Fruit fly (Drosophila melanogaster) whole organism, wandering third instar larva: ENCODE measurements around the gene Pvf3.

Experiments used
- Abd-B ChIP-seq: fragments of >200 bp; optimal IDR thresholded peaks from 2 replicates; lab custom pipeline; 2017; ENCODE audit warnings: missing biosample characterization, missing genetic modification characterization
- CG32264 ChIP-seq: fragments of 200-800 bp; sonication (Bioruptor generic); optimal IDR thresholded peaks from 2 replicates; lab custom pipeline; 2016; ENCODE audit warnings: missing biosample characterization, missing genetic modification characterization
- CG9705 ChIP-seq: fragments of 200-800 bp; sonication (Bioruptor generic); optimal IDR thresholded peaks from 2 replicates; lab custom pipeline; 2018; ENCODE audit warnings: missing biosample characterization, mild to moderate bottlenecking, missing genetic modification characterization
- CrebA ChIP-seq: fragments of 200-800 bp; sonication (Bioruptor generic); optimal IDR thresholded peaks from 2 replicates; lab custom pipeline; 2016; ENCODE audit warnings: missing biosample characterization, mild to moderate bottlenecking, missing genetic modification characterization, borderline replicate concordance
- Dfd ChIP-seq: fragments of >200 bp; optimal IDR thresholded peaks from 2 replicates; lab custom pipeline; 2017; ENCODE audit warnings: missing biosample characterization, missing genetic modification characterization
- Dif ChIP-seq: fragments of 200-275, 200-300 bp; sonication (Bioruptor generic); optimal IDR thresholded peaks from 2 replicates; lab custom pipeline; 2018; ENCODE audit warnings: missing biosample characterization, missing genetic modification characterization; ENCODE audit not compliant: partially characterized antibody
- GATAd ChIP-seq: sonication (Bioruptor generic); optimal IDR thresholded peaks from 2 replicates; lab custom pipeline; 2016; ENCODE audit warnings: missing biosample characterization, missing genetic modification characterization
- HLH106 ChIP-seq: fragments of 200-800 bp; optimal IDR thresholded peaks from 3 replicates; lab custom pipeline; 2019; ENCODE audit warnings: missing biosample characterization, mild to moderate bottlenecking, missing genetic modification characterization, moderate library complexity
- Hnf4 ChIP-seq: fragments of 200-800 bp; sonication (Bioruptor generic); optimal IDR thresholded peaks from 2 replicates; lab custom pipeline; 2016; ENCODE audit warnings: missing biosample characterization, mild to moderate bottlenecking, missing genetic modification characterization
- Hr83 ChIP-seq: fragments of 200-300 bp; sonication (Bioruptor generic); optimal IDR thresholded peaks from 2 replicates; lab custom pipeline; 2016; ENCODE audit warnings: missing biosample characterization, mild to moderate bottlenecking, missing genetic modification characterization, moderate library complexity; ENCODE audit not compliant: poor library complexity, severe bottlenecking
- Jra ChIP-seq: sonication (Bioruptor generic); optimal IDR thresholded peaks from 2 replicates; lab custom pipeline; 2016; ENCODE audit warnings: missing biosample characterization, missing genetic modification characterization
- Mio ChIP-seq: sonication (Bioruptor generic); optimal IDR thresholded peaks from 2 replicates; lab custom pipeline; 2016; ENCODE audit warnings: missing biosample characterization, missing genetic modification characterization
- Myc ChIP-seq: fragments of >200 bp; optimal IDR thresholded peaks from 2 replicates; lab custom pipeline; 2017
- N ChIP-seq: fragments of >200 bp; optimal IDR thresholded peaks from 2 replicates; lab custom pipeline; 2018; ENCODE audit warnings: missing biosample characterization, missing external identifiers, missing genetic modification characterization
- OdsH ChIP-seq: fragments of 200-800 bp; sonication (Bioruptor generic); optimal IDR thresholded peaks from 2 replicates; lab custom pipeline; 2016; ENCODE audit warnings: missing biosample characterization, mild to moderate bottlenecking, missing genetic modification characterization
- Rel ChIP-seq, 2 experiments: fragments of 200-800 bp; sonication (Bioruptor generic) in 1 of 2; optimal IDR thresholded peaks; 2 replicates in 1 of 2; 3 replicates in 1 of 2; lab custom pipeline; 2016 to 2019; ENCODE audit warnings: mild to moderate bottlenecking in 2 of 2, missing biosample characterization in 2 of 2, missing genetic modification characterization in 2 of 2, moderate library complexity in 1 of 2
- Sp1 ChIP-seq: fragments of 200-800 bp; sonication (Bioruptor generic); optimal IDR thresholded peaks from 3 replicates; lab custom pipeline; 2019; ENCODE audit warnings: missing biosample characterization, mild to moderate bottlenecking, missing genetic modification characterization, moderate library complexity
- br ChIP-seq: fragments of 200-800 bp; sonication (Bioruptor generic); optimal IDR thresholded peaks from 2 replicates; lab custom pipeline; 2016; ENCODE audit warnings: missing biosample characterization, missing genetic modification characterization
- brk ChIP-seq: fragments of 200-800 bp; sonication (Bioruptor generic); optimal IDR thresholded peaks from 2 replicates; lab custom pipeline; 2016; ENCODE audit warnings: missing biosample characterization, mild to moderate bottlenecking, missing genetic modification characterization
- dl ChIP-seq, 2 experiments: fragments of 175-275, 200-275 bp in 1 of 2; fragments of 200-275 bp in 1 of 2; sonication (Bioruptor generic); optimal IDR thresholded peaks; lab custom pipeline; 2018; ENCODE audit warnings: mild to moderate bottlenecking in 2 of 2, missing biosample characterization in 2 of 2, missing genetic modification characterization in 2 of 2, moderate library complexity in 2 of 2; ENCODE audit not compliant: partially characterized antibody in 2 of 2, insufficient read depth in 1 of 2
- ey ChIP-seq: fragments of 200-800 bp; sonication (Bioruptor generic); optimal IDR thresholded peaks from 2 replicates; lab custom pipeline; 2016; ENCODE audit warnings: missing biosample characterization, missing genetic modification characterization
- foxo ChIP-seq, 2 experiments: fragments of 200-800 bp; sonication (Bioruptor generic); optimal IDR thresholded peaks; 2 replicates in 1 of 2; 3 replicates in 1 of 2; lab custom pipeline; 2016 to 2017; ENCODE audit warnings: missing biosample characterization in 2 of 2, missing genetic modification characterization in 2 of 2
- fru ChIP-seq: fragments of 200-800 bp; sonication (Bioruptor generic); optimal IDR thresholded peaks from 3 replicates; lab custom pipeline; 2016; ENCODE audit warnings: missing biosample characterization, mild to moderate bottlenecking, missing genetic modification characterization
- h ChIP-seq: fragments of 200-800 bp; sonication (Bioruptor generic); optimal IDR thresholded peaks from 3 replicates; lab custom pipeline; 2016; ENCODE audit warnings: missing biosample characterization, mild to moderate bottlenecking, missing genetic modification characterization
- jim ChIP-seq: fragments of 175-275, 200-325 bp; sonication (Bioruptor generic); optimal IDR thresholded peaks from 2 replicates; lab custom pipeline; 2016; ENCODE audit warnings: missing biosample characterization, mild to moderate bottlenecking, missing genetic modification characterization
- lola ChIP-seq: fragments of >200 bp; optimal IDR thresholded peaks from 2 replicates; lab custom pipeline; 2017; ENCODE audit warnings: missing biosample characterization, missing genetic modification characterization
- pan ChIP-seq: fragments of >200 bp; optimal IDR thresholded peaks from 2 replicates; lab custom pipeline; 2017
- psq ChIP-seq: fragments of 200-800 bp; sonication (Bioruptor generic); optimal IDR thresholded peaks from 3 replicates; lab custom pipeline; 2017; ENCODE audit warnings: missing biosample characterization, mild to moderate bottlenecking, missing genetic modification characterization, moderate library complexity
- rgr ChIP-seq: fragments of 200-800 bp; sonication (Bioruptor generic); optimal IDR thresholded peaks from 3 replicates; lab custom pipeline; 2016; ENCODE audit warnings: missing biosample characterization, mild to moderate bottlenecking, missing genetic modification characterization
- sage ChIP-seq: fragments of 200-800 bp; sonication (Bioruptor generic); optimal IDR thresholded peaks from 2 replicates; lab custom pipeline; 2016; ENCODE audit warnings: missing biosample characterization, mild to moderate bottlenecking, missing genetic modification characterization
- tai ChIP-seq: sonication (Bioruptor generic); optimal IDR thresholded peaks from 2 replicates; lab custom pipeline; 2016; ENCODE audit warnings: missing biosample characterization, missing genetic modification characterization
- usp ChIP-seq: fragments of >200 bp; optimal IDR thresholded peaks from 2 replicates; lab custom pipeline; 2017; ENCODE audit warnings: missing biosample characterization, missing genetic modification characterization
- woc ChIP-seq: sonication (Bioruptor generic); optimal IDR thresholded peaks from 2 replicates; lab custom pipeline; 2016; ENCODE audit warnings: missing biosample characterization, mild to moderate bottlenecking, missing genetic modification characterization

Gene Pvf3

DNA sequence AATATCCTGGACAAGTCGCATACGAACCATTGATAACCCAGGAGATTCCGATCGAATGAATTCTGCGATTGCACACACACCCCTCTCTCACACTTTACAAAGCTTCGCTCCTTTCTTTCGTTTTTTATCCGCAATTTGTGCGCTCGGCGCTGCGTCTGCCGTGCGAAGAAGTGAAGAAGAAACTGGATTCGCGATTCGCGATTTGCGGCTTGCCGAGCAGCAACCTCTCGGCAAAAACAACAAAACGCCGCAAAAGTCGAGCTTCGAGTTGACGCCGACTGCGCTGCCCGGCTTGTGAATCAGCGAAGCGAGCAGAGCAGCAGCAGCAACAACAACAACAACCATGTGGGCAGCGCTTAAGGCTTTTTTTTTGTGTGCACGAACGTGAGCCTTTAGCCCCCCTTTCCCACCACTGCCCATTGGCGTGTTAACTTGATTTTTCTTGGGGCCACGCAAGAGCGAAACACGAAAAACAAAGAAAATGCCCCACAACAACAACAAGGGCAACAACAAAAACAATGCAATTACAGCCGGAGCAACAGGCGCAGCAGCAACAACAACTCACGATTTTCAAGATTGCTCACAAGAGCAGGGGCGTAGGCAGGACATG lies 30.5 kb upstream of the Pvf3 start:
- TF ChIP-seq Hnf4 (GFP tag; lab: Kevin White, UChicago), result no peak
- no peak for TF ChIP-seq Dfd (GFP tag; lab: Kevin White, UChicago)
- TF ChIP-seq foxo (GFP tag; optimal IDR thresholded peaks at IDR 0.05; lab: Kevin White, UChicago), result no peak
- TF ChIP-seq sage, result no peak
- no peak for TF ChIP-seq ey (GFP tag; lab: Kevin White, UChicago)
- TF ChIP-seq Sp1 (GFP tag; lab: Kevin White, UChicago), result no peak
- TF ChIP-seq usp (GFP tag; lab: Kevin White, UChicago), result no peak
- TF ChIP-seq lola (GFP tag; lab: Kevin White, UChicago), result no peak
- no peak for TF ChIP-seq Hr83
- no peak for TF ChIP-seq CG9705 (GFP tag; lab: Kevin White, UChicago)
- no peak for TF ChIP-seq Jra (GFP tag; lab: Kevin White, UChicago)

DNA sequence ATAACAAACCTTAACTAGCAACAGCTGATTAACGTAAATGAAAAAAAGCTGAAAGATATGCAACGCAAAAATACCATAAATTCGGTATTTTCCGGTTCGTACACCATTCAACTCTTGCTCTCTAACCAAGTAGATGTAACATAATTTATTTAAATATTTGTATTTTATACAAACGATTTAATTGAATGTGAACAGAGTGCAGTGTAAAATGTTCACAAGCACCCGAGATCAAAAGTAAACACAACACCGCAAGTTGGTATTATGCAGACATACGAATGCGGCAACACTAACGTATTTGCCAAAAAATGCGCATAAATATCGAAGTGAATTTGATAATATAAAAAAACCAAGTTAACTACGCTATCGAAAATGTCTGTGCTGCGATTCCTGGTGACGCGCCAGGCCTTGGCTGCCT lies 24.5 kb upstream of the Pvf3 start, which contains the start of gene MICU1:
Gene MICU1 (plus strand): TSS at position 257 of the 415 bp plus-strand sequence.
- TF ChIP-seq Mio (GFP tag; lab: Kevin White, UChicago), result no peak
- peak; percentile 18 for TF ChIP-seq CrebA
- TF ChIP-seq dl (GFP tag; optimal IDR thresholded peaks at IDR 0.05; lab: Kevin White, UChicago; ENCODE audit: insufficient read depth in 1 of 2, partially characterized antibody in 2 of 2), result no peak
- TF ChIP-seq Rel (GFP tag; optimal IDR thresholded peaks at IDR 0.05; lab: Kevin White, UChicago), result no peak
- no peak for TF ChIP-seq Rel (tag; optimal IDR thresholded peaks at IDR 0.05; lab: Kevin White, UChicago)
- TF ChIP-seq, all 38 proteins: peak for 1

DNA sequence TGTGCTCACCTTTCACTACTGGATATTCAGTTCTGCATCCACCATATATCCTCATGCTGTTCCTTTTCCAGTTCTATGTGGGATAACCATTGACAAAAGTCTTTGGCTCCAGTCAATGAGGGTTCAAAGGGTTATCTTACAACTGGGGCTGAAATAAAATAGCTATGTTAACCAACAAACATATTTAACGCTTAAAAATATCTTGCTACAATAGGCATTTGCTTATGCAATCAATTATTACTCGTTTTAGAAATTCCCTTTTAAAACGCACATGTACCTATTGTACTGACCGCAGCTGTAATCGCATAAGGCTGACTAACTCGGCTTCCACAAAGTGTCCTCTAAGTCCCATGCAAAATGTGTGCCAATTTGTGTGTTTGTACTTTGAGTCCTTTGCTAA lies 21.8 kb upstream of the Pvf3 start:
- TF ChIP-seq h (GFP tag; lab: Kevin White, UChicago) (peak; percentile 21), Rel (GFP tag; optimal IDR thresholded peaks at IDR 0.05; lab: Kevin White, UChicago) (no peak), Rel (tag; optimal IDR thresholded peaks at IDR 0.05; lab: Kevin White, UChicago) (no peak), Dif (no peak)

DNA sequence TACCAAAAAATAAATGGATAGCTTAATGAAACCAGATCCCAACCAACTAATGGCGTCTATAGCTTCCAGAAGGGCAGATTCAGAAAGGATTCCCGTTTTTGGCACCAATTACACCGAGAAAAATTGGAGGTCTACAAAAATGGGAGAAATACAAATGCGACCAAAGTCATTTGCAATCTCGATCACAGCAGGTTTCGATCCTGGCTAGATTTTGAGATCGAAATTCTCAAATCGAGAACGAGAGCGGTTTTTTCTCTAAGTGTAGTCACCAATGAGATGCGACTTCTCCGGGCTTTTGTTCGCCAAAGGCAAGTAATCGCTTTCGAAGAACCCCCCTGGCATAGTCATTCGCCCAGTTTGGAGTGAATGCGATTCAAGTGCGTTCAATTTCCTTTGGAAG lies 18.3 kb upstream of the Pvf3 start:
- TF ChIP-seq Hr83, result no peak
- peak; percentile 13 for TF ChIP-seq woc (GFP tag; lab: Kevin White, UChicago)
- no peak for TF ChIP-seq OdsH
- TF ChIP-seq Mio (GFP tag; lab: Kevin White, UChicago), result no peak
- peak; percentile 55 for TF ChIP-seq h (GFP tag; lab: Kevin White, UChicago)
- TF ChIP-seq Sp1 (GFP tag; lab: Kevin White, UChicago), result no peak
- peak; percentile 38 for TF ChIP-seq rgr
- no peak for TF ChIP-seq br (GFP tag; lab: Kevin White, UChicago)
- TF ChIP-seq HLH106 (tag; lab: Kevin White, UChicago), result no peak
- no peak for TF ChIP-seq Dfd (GFP tag; lab: Kevin White, UChicago)
- no peak for TF ChIP-seq lola (GFP tag; lab: Kevin White, UChicago)
- no peak for TF ChIP-seq fru (GFP tag; lab: Kevin White, UChicago)
- TF ChIP-seq Jra (GFP tag; lab: Kevin White, UChicago), result no peak
- TF ChIP-seq ey (GFP tag; lab: Kevin White, UChicago), result no peak
- no peak for TF ChIP-seq pan (lab: Kevin White, UChicago)
- no peak for TF ChIP-seq Dif
- TF ChIP-seq Abd-B, result no peak
- no peak for TF ChIP-seq Hnf4 (GFP tag; lab: Kevin White, UChicago)

DNA sequence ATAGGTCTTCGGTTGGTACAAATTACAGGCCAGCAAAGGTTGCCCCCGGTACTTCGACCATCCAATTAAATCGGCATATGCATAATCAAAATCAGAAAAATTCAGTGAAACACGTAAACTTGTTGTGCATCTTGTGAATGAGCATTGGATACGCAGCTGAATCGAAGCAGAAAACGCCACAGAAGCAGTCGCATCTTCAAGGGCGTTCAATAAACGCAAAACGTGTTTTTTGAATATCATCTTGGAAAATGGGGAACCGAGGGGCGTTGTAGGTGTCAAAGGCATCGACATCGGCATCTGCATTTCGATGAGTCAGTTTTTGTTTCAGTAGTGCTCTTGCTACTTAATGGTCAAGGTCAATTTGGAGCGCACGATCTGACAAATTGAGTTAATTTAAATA lies 16.9 kb upstream of the Pvf3 start:
- TF ChIP-seq brk (GFP tag; lab: Kevin White, UChicago), result no peak
- no peak for TF ChIP-seq pan (lab: Kevin White, UChicago)
- TF ChIP-seq Hr83, result no peak
- TF ChIP-seq psq (GFP tag; lab: Kevin White, UChicago), result no peak
- no peak for TF ChIP-seq jim (GFP tag; lab: Kevin White, UChicago)
- TF ChIP-seq CG32264 (GFP tag; lab: Kevin White, UChicago), result no peak
- TF ChIP-seq HLH106 (tag; lab: Kevin White, UChicago), result no peak
- no peak for TF ChIP-seq woc (GFP tag; lab: Kevin White, UChicago)
- TF ChIP-seq foxo (GFP tag; optimal IDR thresholded peaks at IDR 0.05; lab: Kevin White, UChicago), result no peak
- TF ChIP-seq Rel (GFP tag; optimal IDR thresholded peaks at IDR 0.05; lab: Kevin White, UChicago), result no peak
- TF ChIP-seq Rel (tag; optimal IDR thresholded peaks at IDR 0.05; lab: Kevin White, UChicago), result no peak
- TF ChIP-seq fru (GFP tag; lab: Kevin White, UChicago), result no peak
- no peak for TF ChIP-seq br (GFP tag; lab: Kevin White, UChicago)
- TF ChIP-seq usp (GFP tag; lab: Kevin White, UChicago), result no peak
- TF ChIP-seq GATAd (GFP tag; lab: Kevin White, UChicago), result no peak
- no peak for TF ChIP-seq Jra (GFP tag; lab: Kevin White, UChicago)
- no peak for TF ChIP-seq tai (GFP tag; lab: Kevin White, UChicago)
- no peak for TF ChIP-seq Myc (lab: Kevin White, UChicago)
- TF ChIP-seq N, result no peak
